Worm (Caenorhabditis elegans): Measurements from ENCODE around the gene F48E8.2.

DNA sequence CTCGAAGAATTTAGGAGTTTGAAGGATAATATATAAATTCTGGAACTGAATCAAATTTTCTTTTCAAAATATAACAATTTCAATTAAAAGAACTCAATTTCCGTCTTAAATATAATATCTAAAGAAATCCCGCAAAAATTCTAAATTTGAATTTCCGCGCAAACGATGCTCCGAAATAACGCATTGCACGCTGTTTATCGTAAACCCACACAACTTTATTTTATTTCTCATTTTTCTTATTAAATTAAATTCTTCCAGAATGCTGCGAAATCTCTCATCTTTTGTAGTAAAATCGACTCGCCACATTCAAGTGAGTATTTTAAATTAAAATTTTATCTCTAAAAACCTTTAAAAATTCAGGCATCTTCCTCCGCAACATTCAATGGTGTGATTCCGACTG is 34.8 kb downstream of the F48E8.2 start, which contains the start of gene R02F2.9:
- TF ChIP-seq rnt-1 (tag; optimal IDR thresholded peaks at IDR 0.05) = no peak
- TF ChIP-seq fax-1 (tag; optimal IDR thresholded peaks at IDR 0.05) = no peak
